Worm (Caenorhabditis elegans) whole organism, young adult: ENCODE results near the gene acp-1.

Experiments used
- C17E4.6 ChIP-seq: fragments of 200-800 bp; sonication (Bioruptor generic); IDR thresholded peaks from 2 replicates; pipeline ENCODE4 v1.3.6; 2022; ENCODE audit warnings: missing genetic modification reagents, missing genetic modification characterization, missing compliant biosample characterization
- dpl-1 ChIP-seq: fragments of 150-350 bp; optimal IDR thresholded peaks from 2 replicates; lab custom pipeline; 2014; ENCODE audit warnings: missing biosample characterization, missing genetic modification reagents, missing genetic modification characterization
- egrh-3 ChIP-seq: fragments of 200-800 bp; sonication (Bioruptor generic); IDR thresholded peaks from 2 replicates; pipeline ENCODE4 v1.3.6; 2022; ENCODE audit warnings: missing genetic modification reagents, missing genetic modification characterization, missing compliant biosample characterization
- ets-4 ChIP-seq: fragments of 200-800 bp; sonication (Bioruptor generic); optimal IDR thresholded peaks from 2 replicates; lab custom pipeline; 2018; ENCODE audit warnings: mild to moderate bottlenecking, missing genetic modification characterization, missing compliant biosample characterization
- madf-10 ChIP-seq: sonication (generic microtip); optimal IDR thresholded peaks from 2 replicates; lab custom pipeline; 2016; ENCODE audit warnings: mild to moderate bottlenecking, missing genetic modification characterization, missing compliant biosample characterization
- mel-28 ChIP-seq: sonication (generic microtip); optimal IDR thresholded peaks from 2 replicates; lab custom pipeline; 2016; ENCODE audit warnings: borderline replicate concordance, mild to moderate bottlenecking, missing genetic modification characterization, missing compliant biosample characterization
- nfya-1 ChIP-seq: sonication (generic microtip); optimal IDR thresholded peaks from 2 replicates; lab custom pipeline; 2017; ENCODE audit warnings: antibody characterized with exemption, missing compliant biosample characterization, missing genetic modification characterization, borderline replicate concordance; ENCODE audit not compliant: insufficient read depth
- nfya-2 ChIP-seq: fragments of 200-800 bp; sonication (Bioruptor generic); IDR thresholded peaks from 2 replicates; pipeline ENCODE4 v1.3.6; 2022; ENCODE audit warnings: missing genetic modification reagents, missing genetic modification characterization, missing compliant biosample characterization
- nhr-90 ChIP-seq: sonication (generic microtip); optimal IDR thresholded peaks from 2 replicates; lab custom pipeline; 2016; ENCODE audit warnings: missing genotype, mild to moderate bottlenecking, missing genetic modification characterization, missing compliant biosample characterization
- pha-4 ChIP-seq: fragments of 150-350 bp; sonication (generic microtip); optimal IDR thresholded peaks from 2 replicates; lab custom pipeline; 2014; ENCODE audit warnings: missing biosample characterization, missing genetic modification reagents, missing genetic modification characterization
- repo-1 ChIP-seq: sonication (generic microtip); optimal IDR thresholded peaks from 2 replicates; lab custom pipeline; 2017; ENCODE audit warnings: mild to moderate bottlenecking, missing genetic modification characterization, missing compliant biosample characterization
- snpc-1.3 ChIP-seq: sonication (generic microtip); optimal IDR thresholded peaks from 2 replicates; lab custom pipeline; 2017; ENCODE audit warnings: missing genetic modification characterization, mild to moderate bottlenecking, missing compliant biosample characterization, antibody characterized with exemption, moderate library complexity, missing genotype, missing genetic modification reagents; ENCODE audit not compliant: insufficient read depth
- unc-62 ChIP-seq: fragments of 150-350 bp; optimal IDR thresholded peaks from 2 replicates; lab custom pipeline; 2014; ENCODE audit warnings: missing biosample characterization, missing genetic modification reagents, missing genetic modification characterization
- ztf-25 ChIP-seq: fragments of 200-800 bp; sonication (Bioruptor generic); IDR thresholded peaks from 2 replicates; pipeline ENCODE4 v1.3.6; 2022; ENCODE audit warnings: missing genetic modification reagents, missing genetic modification characterization, missing compliant biosample characterization

- TF ChIP-seq mel-28 (tag; lab: Kevin White, UChicago), result no peak
- no peak for TF ChIP-seq nhr-90 (tag; lab: Kevin White, UChicago)
- TF ChIP-seq nfya-1, result no peak
- TF ChIP-seq C17E4.6 (GFP tag; lab: Robert Waterston, UW), result no peak
- no peak for TF ChIP-seq madf-10
- TF ChIP-seq repo-1 (tag; lab: Kevin White, UChicago), result no peak
- TF ChIP-seq unc-62 (GFP tag; lab: Kevin White, UChicago), result no peak
- TF ChIP-seq snpc-1.3 (tag; lab: Kevin White, UChicago), result no peak
- TF ChIP-seq dpl-1 (GFP tag; lab: Kevin White, UChicago), result no peak
- no peak for TF ChIP-seq ztf-25
- no peak for TF ChIP-seq nfya-2 (GFP tag; lab: Robert Waterston, UW)
- no peak for TF ChIP-seq ets-4 (GFP tag; lab: Kevin White, UChicago)
- TF ChIP-seq pha-4 (tag; lab: Kevin White, UChicago), result no peak
- TF ChIP-seq egrh-3 (GFP tag; lab: Robert Waterston, UW), result no peak
Measured at ce11 chrX:3351526-3351925, 33.7 kb downstream of the acp-1 start, which contains the start of gene ZK816.1.
